Fruit fly (Drosophila melanogaster) whole organism, embryonic: ENCODE data around the gene CG34265.

Experiments used
- Ada2b ChIP-seq: fragments of 200-800 bp; sonication (Bioruptor generic); IDR thresholded peaks from 2 replicates; pipeline ENCODE4 v1.3.6; 2022; ENCODE audit warnings: missing biosample characterization, missing genetic modification characterization
- Blimp-1 ChIP-seq: fragments of 200-800 bp; sonication (Bioruptor generic); optimal IDR thresholded peaks from 3 replicates; lab custom pipeline; 2018; ENCODE audit warnings: missing biosample characterization, missing genetic modification characterization, mild to moderate bottlenecking, moderate library complexity, missing genetic modification reagents
- CG10431 ChIP-seq: fragments of 200-800 bp; sonication (Bioruptor generic); optimal IDR thresholded peaks from 3 replicates; lab custom pipeline; 2018; ENCODE audit warnings: missing biosample characterization, mild to moderate bottlenecking, missing genetic modification characterization
- CG10979 ChIP-seq: fragments of 200-800 bp; sonication (Bioruptor generic); optimal IDR thresholded peaks from 2 replicates; lab custom pipeline; 2018; ENCODE audit warnings: missing biosample characterization, mild to moderate bottlenecking, missing genetic modification characterization, moderate library complexity
- CG11504 ChIP-seq: fragments of 200-800 bp; sonication (Bioruptor generic); optimal IDR thresholded peaks from 3 replicates; lab custom pipeline; 2019; ENCODE audit warnings: missing biosample characterization, mild to moderate bottlenecking, missing genetic modification characterization, moderate library complexity
- CG13424 ChIP-seq: fragments of 200-800 bp; sonication (Bioruptor generic); optimal IDR thresholded peaks from 2 replicates; lab custom pipeline; 2019; ENCODE audit warnings: missing biosample characterization, mild to moderate bottlenecking, missing genetic modification characterization, moderate library complexity
- CG14965 ChIP-seq: fragments of 200-800 bp; sonication (Bioruptor generic); optimal IDR thresholded peaks from 2 replicates; lab custom pipeline; 2016; ENCODE audit warnings: missing biosample characterization, missing genetic modification characterization, borderline replicate concordance
- CG15073 ChIP-seq: fragments of 200-800 bp; sonication (Bioruptor generic); optimal IDR thresholded peaks from 2 replicates; lab custom pipeline; 2016; ENCODE audit warnings: missing biosample characterization, missing genetic modification characterization
- CG15269 ChIP-seq: fragments of 200-800 bp; sonication (Bioruptor generic); optimal IDR thresholded peaks from 2 replicates; lab custom pipeline; 2018; ENCODE audit warnings: missing biosample characterization, mild to moderate bottlenecking, missing genetic modification characterization, moderate library complexity
- CG1603 ChIP-seq: fragments of 200-800 bp; sonication (Bioruptor generic); optimal IDR thresholded peaks from 2 replicates; lab custom pipeline; 2019; ENCODE audit warnings: missing biosample characterization, mild to moderate bottlenecking, missing genetic modification characterization, moderate library complexity
- CG18619 ChIP-seq: fragments of 200-800 bp; sonication (Bioruptor generic); optimal IDR thresholded peaks from 3 replicates; lab custom pipeline; 2017; ENCODE audit warnings: missing biosample characterization, mild to moderate bottlenecking, missing genetic modification characterization
- CG2712 ChIP-seq: fragments of 200-800 bp; optimal IDR thresholded peaks from 3 replicates; lab custom pipeline; 2019; ENCODE audit warnings: missing biosample characterization, mild to moderate bottlenecking, missing genetic modification characterization, moderate library complexity
- CG31441 ChIP-seq: fragments of 200-800 bp; sonication (Bioruptor generic); IDR thresholded peaks from 2 replicates; pipeline ENCODE4 v1.3.6; 2022; ENCODE audit warnings: missing biosample characterization, missing genetic modification characterization
- CG5180 ChIP-seq: fragments of 200-800 bp; sonication (Bioruptor generic); optimal IDR thresholded peaks from 3 replicates; lab custom pipeline; 2017; ENCODE audit warnings: missing biosample characterization, missing genetic modification characterization, mild to moderate bottlenecking, moderate library complexity, missing genetic modification reagents
- CG6689 ChIP-seq: fragments of 200-800 bp; sonication (Bioruptor generic); IDR thresholded peaks from 2 replicates; pipeline ENCODE4 v1.3.6; 2022; ENCODE audit warnings: missing biosample characterization, missing genetic modification characterization
- CG7372 ChIP-seq: fragments of 200-800 bp; sonication (Bioruptor generic); IDR thresholded peaks from 2 replicates; pipeline ENCODE4 v1.3.6; 2022; ENCODE audit warnings: missing biosample characterization, missing genetic modification characterization
- CG7745 ChIP-seq: fragments of 200-800 bp; sonication (Bioruptor generic); optimal IDR thresholded peaks from 2 replicates; lab custom pipeline; 2018; ENCODE audit warnings: missing biosample characterization, mild to moderate bottlenecking, missing genetic modification characterization, moderate library complexity
- CG8290 ChIP-seq, 3 experiments: fragments of 200-800 bp; sonication (Bioruptor generic); optimal IDR thresholded peaks; 2 replicates each; lab custom pipeline; 2016 to 2019; ENCODE audit warnings: missing biosample characterization in 3 of 3, missing genetic modification characterization in 3 of 3, mild to moderate bottlenecking in 2 of 3, moderate library complexity in 1 of 3
- CG8765 ChIP-seq: fragments of 200-800 bp; sonication (Bioruptor generic); IDR thresholded peaks from 2 replicates; pipeline ENCODE4 v1.3.6; 2022; ENCODE audit warnings: missing biosample characterization, missing genetic modification characterization
- Camta ChIP-seq: fragments of 200-800 bp; sonication (Bioruptor generic); optimal IDR thresholded peaks from 2 replicates; lab custom pipeline; 2016; ENCODE audit warnings: missing biosample characterization, missing genetic modification characterization
- Dek ChIP-seq: fragments of 200-800 bp; sonication (Bioruptor generic); optimal IDR thresholded peaks from 3 replicates; lab custom pipeline; 2019; ENCODE audit warnings: missing biosample characterization, mild to moderate bottlenecking, missing genetic modification characterization, moderate library complexity
- Gug ChIP-seq: fragments of 200-800 bp; sonication (Bioruptor generic); IDR thresholded peaks from 4 replicates; pipeline ENCODE4 v1.3.6; 2022; ENCODE audit warnings: missing biosample characterization, missing genetic modification characterization
- H2.0 ChIP-seq: fragments of 200-800 bp; sonication (Bioruptor generic); IDR thresholded peaks from 2 replicates; pipeline ENCODE4 v1.3.6; 2022; ENCODE audit warnings: missing biosample characterization, missing genetic modification characterization
- Hand ChIP-seq: fragments of 200-800 bp; sonication (Bioruptor generic); optimal IDR thresholded peaks from 2 replicates; lab custom pipeline; 2017; ENCODE audit warnings: mild to moderate bottlenecking, missing biosample characterization, missing genetic modification reagents, missing genetic modification characterization
- Med ChIP-seq: fragments of 200-800 bp; sonication (Bioruptor generic); peaks from one replicate; lab custom pipeline; 2016; ENCODE audit warnings: missing biosample characterization, missing genetic modification characterization, mild to moderate bottlenecking, inconsistent platforms, moderate library complexity
- Neu2 ChIP-seq: fragments of 200-800 bp; sonication (Bioruptor generic); optimal IDR thresholded peaks from 3 replicates; lab custom pipeline; 2016; ENCODE audit warnings: missing biosample characterization, missing genetic modification characterization, borderline replicate concordance
- Pdp1 ChIP-seq, 2 experiments: fragments of 200-800 bp; sonication (Bioruptor generic); optimal IDR thresholded peaks; 3 replicates each; lab custom pipeline; 2016; ENCODE audit warnings: missing biosample characterization in 2 of 2, missing genetic modification characterization in 2 of 2, mild to moderate bottlenecking in 1 of 2, moderate library complexity in 1 of 2
- Ptx1 ChIP-seq: fragments of 200-800 bp; sonication (Bioruptor generic); IDR thresholded peaks from 2 replicates; pipeline ENCODE4 v1.3.6; 2022; ENCODE audit warnings: missing biosample characterization, missing genetic modification characterization
- Rfx ChIP-seq: fragments of 200-800 bp; sonication (Bioruptor generic); IDR thresholded peaks from 2 replicates; pipeline ENCODE4 v1.3.6; 2022; ENCODE audit warnings: missing biosample characterization, missing genetic modification characterization
- Side ChIP-seq: fragments of 200-800 bp; sonication (Bioruptor generic); optimal IDR thresholded peaks from 2 replicates; lab custom pipeline; 2016; ENCODE audit warnings: missing biosample characterization, missing genetic modification characterization
- Xrp1 ChIP-seq: fragments of 200-800 bp; sonication (Bioruptor generic); IDR thresholded peaks from 2 replicates; pipeline ENCODE4 v1.3.6; 2022; ENCODE audit warnings: missing biosample characterization, missing genetic modification characterization
- bigmax ChIP-seq: fragments of 200-800 bp; sonication (Bioruptor generic); optimal IDR thresholded peaks from 2 replicates; lab custom pipeline; 2018; ENCODE audit warnings: missing biosample characterization, mild to moderate bottlenecking, missing genetic modification characterization
- cad ChIP-seq: fragments of >200 bp; optimal IDR thresholded peaks from 2 replicates; lab custom pipeline; 2017; ENCODE audit warnings: missing biosample characterization, missing genetic modification characterization
- dmrt99B ChIP-seq: fragments of 200-800 bp; sonication (Bioruptor generic); optimal IDR thresholded peaks from 2 replicates; lab custom pipeline; 2018; ENCODE audit warnings: missing biosample characterization, mild to moderate bottlenecking, missing genetic modification characterization, moderate library complexity
- gce ChIP-seq: fragments of 200-800 bp; sonication (Bioruptor generic); IDR thresholded peaks from 3 replicates; pipeline ENCODE4 v1.3.6; 2022; ENCODE audit warnings: missing biosample characterization, missing genetic modification characterization
- gcm2 ChIP-seq: fragments of 200-800 bp; sonication (Bioruptor generic); optimal IDR thresholded peaks from 2 replicates; lab custom pipeline; 2016; ENCODE audit warnings: missing biosample characterization, missing genetic modification characterization
- grn ChIP-seq: fragments of 200-800 bp; sonication (Bioruptor generic); optimal IDR thresholded peaks from 3 replicates; lab custom pipeline; 2017; ENCODE audit warnings: missing biosample characterization, missing genetic modification characterization
- ind ChIP-seq: fragments of 200-800 bp; sonication (Bioruptor generic); optimal IDR thresholded peaks from 3 replicates; lab custom pipeline; 2016; ENCODE audit warnings: missing biosample characterization, missing genetic modification characterization
- ken ChIP-seq: fragments of 200-800 bp; sonication (Bioruptor generic); IDR thresholded peaks from 3 replicates; pipeline ENCODE4 v1.3.6; 2022; ENCODE audit warnings: missing biosample characterization, missing genetic modification characterization
- knrl ChIP-seq: fragments of 200-800 bp; sonication (Bioruptor generic); IDR thresholded peaks from 3 replicates; pipeline ENCODE4 v1.3.6; 2022; ENCODE audit warnings: missing biosample characterization, missing genetic modification characterization; ENCODE audit not compliant: partially characterized antibody
- lbe ChIP-seq: fragments of 200-800 bp; sonication (Bioruptor generic); optimal IDR thresholded peaks from 2 replicates; lab custom pipeline; 2016; ENCODE audit warnings: missing biosample characterization, mild to moderate bottlenecking, missing genetic modification characterization
- nmo ChIP-seq: fragments of 200-800 bp; sonication (Bioruptor generic); optimal IDR thresholded peaks from 2 replicates; lab custom pipeline; 2018; ENCODE audit warnings: missing biosample characterization, mild to moderate bottlenecking, missing genetic modification characterization, moderate library complexity
- nom ChIP-seq: fragments of 200-800 bp; sonication (Bioruptor generic); optimal IDR thresholded peaks from 2 replicates; lab custom pipeline; 2017; ENCODE audit warnings: missing biosample characterization, missing genetic modification characterization, mild to moderate bottlenecking, moderate library complexity, missing genetic modification reagents
- phol ChIP-seq: fragments of 200-800 bp; sonication (Bioruptor generic); optimal IDR thresholded peaks from 3 replicates; lab custom pipeline; 2018; ENCODE audit warnings: missing biosample characterization, mild to moderate bottlenecking, missing genetic modification characterization, moderate library complexity
- prd ChIP-seq, 3 experiments: fragments of >200 bp in 2 of 3; fragments of 200-800 bp in 1 of 3; sonication (Bioruptor generic) in 1 of 3; optimal IDR thresholded peaks in 2 of 3; IDR thresholded peaks in 1 of 3; 2 replicates in 2 of 3; 3 replicates in 1 of 3; pipeline versions ENCODE4 v1.3.6 to Lab custom; 2017 to 2022; ENCODE audit warnings: missing biosample characterization in 1 of 3, missing genetic modification characterization in 1 of 3
- ranshi ChIP-seq: fragments of 200-800 bp; sonication (Bioruptor generic); IDR thresholded peaks from 2 replicates; pipeline ENCODE4 v1.3.6; 2022; ENCODE audit warnings: missing biosample characterization, missing genetic modification characterization
- trem ChIP-seq: fragments of 200-800 bp; optimal IDR thresholded peaks from 3 replicates; lab custom pipeline; 2019; ENCODE audit warnings: missing biosample characterization, mild to moderate bottlenecking, missing genetic modification characterization, moderate library complexity
- unpg ChIP-seq: fragments of 200-800 bp; sonication (Bioruptor generic); optimal IDR thresholded peaks from 3 replicates; lab custom pipeline; 2018; ENCODE audit warnings: missing biosample characterization, mild to moderate bottlenecking, missing genetic modification characterization, moderate library complexity
- z ChIP-seq: fragments of 200-800 bp; sonication (Bioruptor generic); IDR thresholded peaks from 3 replicates; pipeline ENCODE4 v1.3.6; 2022; ENCODE audit warnings: missing biosample characterization, missing genetic modification characterization

CG34265 gene

dm6 chr3L:3259703-3260102 is 8.6 kb upstream of the CG34265 start:
- TF ChIP-seq CG1603 (tag; lab: Kevin White, UChicago) (peak; percentile 24), CG31441 (GFP tag; lab: Robert Waterston, UW) (0 out of 2 replicates have a peak, but pooled peaks have one; percentile 16), ind (GFP tag; lab: Kevin White, UChicago) (no peak), Camta (GFP tag; lab: Kevin White, UChicago) (no peak), CG15073 (GFP tag; lab: Kevin White, UChicago) (no peak), H2.0 (GFP tag; lab: Robert Waterston, UW) (no peak), CG10979 (tag; lab: Kevin White, UChicago) (no peak), CG7745 (tag; lab: Kevin White, UChicago) (no peak), Blimp-1 (peak; percentile 27), nom (GFP tag; lab: Kevin White, UChicago) (peak; percentile 89), Hand (no peak), CG11504 (tag; lab: Kevin White, UChicago) (peak; percentile 12), prd (optimal IDR thresholded peaks at IDR 0.05; lab: Kevin White, UChicago) (no peak), prd (GFP tag; IDR thresholded peaks at IDR 0.05; lab: Robert Waterston, UW) (peak; percentile 50; the same call in 2 of the 3 replicates), ranshi (GFP tag; lab: Robert Waterston, UW) (peak; percentile 35; the same call in 1 of the 2 replicates), CG18619 (no peak), Med (GFP tag; lab: Kevin White, UChicago) (peak; percentile 50), knrl (GFP tag; lab: Robert Waterston, UW) (no peak), Side (no peak), CG8290 (GFP tag; optimal IDR thresholded peaks at IDR 0.05; lab: Kevin White, UChicago) (no peak), CG8290 (tag; optimal IDR thresholded peaks at IDR 0.05; lab: Kevin White, UChicago) (no peak), nmo (peak; percentile 5), ken (GFP tag; lab: Robert Waterston, UW) (no peak), cad (GFP tag; lab: Kevin White, UChicago) (no peak), CG15269 (tag; lab: Kevin White, UChicago) (no peak), trem (tag; lab: Kevin White, UChicago) (no peak), CG7372 (GFP tag; lab: Robert Waterston, UW) (no peak), gcm2 (no peak), CG2712 (tag; lab: Kevin White, UChicago) (peak; percentile 16), grn (no peak), Pdp1 (GFP tag; optimal IDR thresholded peaks at IDR 0.05; lab: Kevin White, UChicago) (no peak), unpg (GFP tag; lab: Kevin White, UChicago) (peak; percentile 7), CG5180 (GFP tag; lab: Kevin White, UChicago) (no peak), Ptx1 (GFP tag; lab: Robert Waterston, UW) (0 out of 2 replicates have a peak, but pooled peaks have one; percentile 10), CG14965 (GFP tag; lab: Kevin White, UChicago) (no peak), Xrp1 (GFP tag; lab: Robert Waterston, UW) (peak; percentile 45; the same call in 1 of the 2 replicates), CG8765 (GFP tag; lab: Robert Waterston, UW) (no peak), CG13424 (tag; lab: Kevin White, UChicago) (no peak), Neu2 (GFP tag; lab: Kevin White, UChicago) (no peak), bigmax (GFP tag; lab: Kevin White, UChicago) (no peak), dmrt99B (tag; lab: Kevin White, UChicago) (peak; percentile 1), Dek (no peak), gce (GFP tag; lab: Robert Waterston, UW) (no peak), phol (tag; lab: Kevin White, UChicago) (peak; percentile 9), CG6689 (GFP tag; lab: Robert Waterston, UW) (0 out of 2 replicates have a peak, but pooled peaks have one; percentile 18), Rfx (GFP tag; lab: Robert Waterston, UW) (no peak), CG10431 (GFP tag; lab: Kevin White, UChicago) (no peak), Gug (GFP tag; lab: Robert Waterston, UW) (no peak), z (GFP tag; lab: Robert Waterston, UW) (no peak), lbe (GFP tag; lab: Kevin White, UChicago) (peak; percentile 49), Ada2b (GFP tag; lab: Robert Waterston, UW) (peak; percentile 42; the same call in 1 of the 2 replicates)
